Fruit fly (Drosophila melanogaster) whole organism: ENCODE measurements around the gene mtd.

ENCODE experiments used
- Dll ChIP-seq: fragments of >200 bp; optimal IDR thresholded peaks from 2 replicates; lab custom pipeline; 2017
- usp ChIP-seq: fragments of >200 bp; optimal IDR thresholded peaks from 2 replicates; lab custom pipeline; 2017; ENCODE audit warnings: missing biosample characterization, missing genetic modification characterization, mixed read lengths

DNA sequence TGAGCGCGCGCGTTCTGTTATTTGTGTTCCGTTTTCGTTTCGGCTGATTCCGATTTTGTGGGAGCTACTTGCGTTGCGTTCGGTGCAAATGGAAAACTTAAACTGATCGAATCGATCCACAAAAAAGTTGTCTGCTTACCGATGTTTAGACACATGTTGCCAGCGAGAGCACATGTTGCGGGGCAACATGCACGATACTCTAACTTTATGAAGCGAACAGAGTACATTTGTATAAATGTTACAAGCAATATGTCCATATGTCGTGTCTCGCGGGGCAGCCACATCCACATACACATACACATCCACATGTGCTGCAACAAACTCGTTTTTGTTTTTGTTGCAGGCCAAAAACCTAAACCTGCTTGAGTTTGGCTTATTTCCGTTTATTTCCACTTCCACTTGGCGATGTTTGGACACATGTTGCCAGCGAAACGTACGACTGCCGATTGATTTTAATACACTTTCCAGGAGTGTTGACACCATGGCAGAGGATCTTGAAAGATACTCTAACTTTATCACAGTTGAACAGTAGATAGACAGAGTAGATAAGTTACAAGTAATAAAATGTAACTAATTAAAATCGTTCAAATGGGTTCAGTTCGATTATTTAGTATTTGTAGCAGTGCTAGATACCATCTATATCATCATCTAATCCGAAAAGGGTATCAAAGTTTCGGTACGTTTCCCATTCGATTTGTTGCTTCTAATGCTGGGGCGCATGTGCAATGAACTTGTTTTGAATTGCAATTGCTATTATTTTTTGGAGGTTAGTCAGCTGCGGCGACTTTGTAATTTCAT, 26.3 kb downstream of the mtd start:
- no peak for TF ChIP-seq usp (GFP tag; lab: Kevin White, UChicago)
- no peak for TF ChIP-seq Dll
